Worm (Caenorhabditis elegans) whole organism, L2 larva: ENCODE results near the gene fbxa-85.

Experiments
- nhr-11 ChIP-seq: fragments of 150-350 bp; optimal IDR thresholded peaks from 2 replicates; lab custom pipeline; 2014; ENCODE audit warnings: missing biosample characterization, missing genetic modification characterization
- nhr-23 ChIP-seq: fragments of 150-350 bp; optimal IDR thresholded peaks from 2 replicates; lab custom pipeline; 2014; ENCODE audit warnings: missing biosample characterization, missing genetic modification reagents, missing genetic modification characterization

DNA sequence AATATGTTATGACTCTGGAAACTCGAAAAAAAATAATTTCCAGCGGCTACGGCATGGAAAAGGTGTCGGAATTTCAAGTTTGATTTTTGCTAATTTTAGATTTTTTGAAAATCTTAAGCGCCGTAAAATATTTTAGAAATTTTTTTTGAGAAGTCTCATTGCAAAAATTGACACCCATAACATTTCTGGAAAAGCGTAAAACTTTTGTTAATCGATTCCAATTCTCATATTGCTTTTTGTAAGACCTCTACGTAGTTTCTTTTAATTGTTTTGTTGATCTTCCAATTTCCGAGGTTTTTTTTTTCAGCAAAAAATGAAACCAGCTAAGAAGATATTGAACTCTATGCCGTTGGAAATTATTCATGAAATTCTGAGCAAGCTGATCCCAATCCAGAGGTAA is at the start of gene fbxa-85:
- TF ChIP-seq nhr-23 (no peak), nhr-11 (no peak)
